In the genomic region with DNA sequence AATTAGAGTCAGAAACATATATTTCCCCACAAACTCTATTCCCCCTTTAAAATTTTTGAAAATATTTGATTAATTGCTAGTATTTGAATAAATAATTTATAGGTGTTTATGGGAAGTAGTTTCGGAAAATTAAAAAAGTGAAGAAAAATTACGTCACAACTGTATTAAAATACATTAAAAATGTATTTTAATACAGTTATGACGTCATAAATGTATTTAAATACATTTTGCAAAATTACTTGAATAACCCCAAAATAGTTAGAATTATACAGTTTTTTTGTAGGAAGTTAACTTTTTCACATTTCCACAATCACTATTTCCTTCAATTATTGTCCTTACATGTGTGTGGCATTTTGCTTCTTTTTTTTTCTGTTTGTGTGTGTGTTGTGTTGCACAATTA, we compare ENCODE assay signal across 2 worm cellular contexts.
TF ChIP-seq lines count a peak whose summit lies in the region.

No protein-coding gene starts in this region.

TF ChIP-seq in whole organism, L4 larva, 104 proteins besides CTCF, POLR2A, EP300 and RAD21:
- TF ChIP-seq zfp-3 (GFP tag; conservative IDR thresholded peaks at IDR 0.05; lab: Robert Waterston, UW), result no peak
- no peak for TF ChIP-seq nhr-11 (tag; optimal IDR thresholded peaks at IDR 0.05; lab: Kevin White, UChicago)
- peak; percentile 82 for TF ChIP-seq aha-1 (tag; lab: Kevin White, UChicago)
- TF ChIP-seq zfp-2 (tag; optimal IDR thresholded peaks at IDR 0.05; lab: Kevin White, UChicago), result no peak
- no peak for TF ChIP-seq unc-39 (tag; optimal IDR thresholded peaks at IDR 0.05; lab: Kevin White, UChicago)
- no peak for TF ChIP-seq ZK337.2 (GFP tag; IDR thresholded peaks at IDR 0.05; lab: Robert Waterston, UW)

TF ChIP-seq in whole organism, mixed stage, embryonic, 35 proteins besides CTCF, POLR2A, EP300 and RAD21:
- TF ChIP-seq nhr-12 (tag; optimal IDR thresholded peaks at IDR 0.05; lab: Kevin White, UChicago) (no peak), zip-8 (tag; optimal IDR thresholded peaks at IDR 0.05; lab: Kevin White, UChicago) (peak; percentile 96)
